Worm (Caenorhabditis elegans) whole organism, early embryonic: Measurements from ENCODE around the gene chil-12.
"Not testable (repeated sequence)": the region's sequence is repeated elsewhere in the genome, so short reads cannot be mapped to it uniquely, and the experiment has no call there.

Experiments
- B0310.2 ChIP-seq: sonication (generic microtip); optimal IDR thresholded peaks from 2 replicates; lab custom pipeline; 2016; ENCODE audit warnings: mild to moderate bottlenecking, missing genetic modification characterization, missing compliant biosample characterization
- F13C5.2 ChIP-seq: sonication (generic microtip); optimal IDR thresholded peaks from 2 replicates; lab custom pipeline; 2017; ENCODE audit warnings: mild to moderate bottlenecking, missing genetic modification characterization, inconsistent platforms, missing compliant biosample characterization
- aly-1 ChIP-seq: sonication (generic microtip); optimal IDR thresholded peaks from 2 replicates; lab custom pipeline; 2016; ENCODE audit warnings: missing genetic modification characterization, missing compliant biosample characterization
- ama-1 ChIP-seq: fragments of 150-350 bp; optimal IDR thresholded peaks from 2 replicates; lab custom pipeline; 2014
- ceh-13 ChIP-seq: fragments of 200-800 bp; sonication (Bioruptor generic); optimal IDR thresholded peaks from 2 replicates; lab custom pipeline; 2018; ENCODE audit warnings: mild to moderate bottlenecking, missing genetic modification characterization, missing compliant biosample characterization
- ceh-36 ChIP-seq: sonication (generic microtip); optimal IDR thresholded peaks from 2 replicates; lab custom pipeline; 2016; ENCODE audit warnings: missing genetic modification characterization, inconsistent platforms, missing compliant biosample characterization
- ets-7 ChIP-seq: sonication (generic microtip); optimal IDR thresholded peaks from 2 replicates; lab custom pipeline; 2016; ENCODE audit warnings: missing genotype, missing genetic modification characterization, missing compliant biosample characterization
- flt-1 ChIP-seq: fragments of 200-800 bp; sonication (Bioruptor generic); IDR thresholded peaks from 2 replicates; pipeline ENCODE4 v1.3.6; 2022; ENCODE audit warnings: missing genetic modification characterization, missing compliant biosample characterization
- hmbx-1 ChIP-seq: sonication (generic microtip); optimal IDR thresholded peaks from 2 replicates; lab custom pipeline; 2016; ENCODE audit warnings: mild to moderate bottlenecking, missing genetic modification characterization, missing compliant biosample characterization
- hmg-4 ChIP-seq: fragments of 200-800 bp; sonication (Bioruptor generic); optimal IDR thresholded peaks from 2 replicates; lab custom pipeline; 2018; ENCODE audit warnings: mild to moderate bottlenecking, missing genetic modification characterization, missing compliant biosample characterization
- hnd-1 ChIP-seq: sonication (generic microtip); optimal IDR thresholded peaks from 2 replicates; lab custom pipeline; 2016; ENCODE audit warnings: missing genetic modification characterization, missing compliant biosample characterization
- pes-1 ChIP-seq: fragments of 200-800 bp; sonication (Bioruptor generic); IDR thresholded peaks from 2 replicates; pipeline ENCODE4 v1.3.6; 2022; ENCODE audit warnings: missing genetic modification reagents, missing genetic modification characterization, missing compliant biosample characterization
- scrt-1 ChIP-seq: fragments of 200-800 bp; sonication (Bioruptor generic); IDR thresholded peaks from 2 replicates; pipeline ENCODE4 v1.3.6; 2022; ENCODE audit warnings: missing genetic modification characterization, missing compliant biosample characterization
- sea-1 ChIP-seq: fragments of 200-800 bp; sonication (Bioruptor generic); conservative IDR thresholded peaks from 2 replicates; pipeline ENCODE4 v1.3.6; 2022; ENCODE audit warnings: missing genetic modification characterization, missing compliant biosample characterization
- tbx-11 ChIP-seq: fragments of 200-800 bp; sonication (Bioruptor generic); IDR thresholded peaks from 2 replicates; pipeline ENCODE4 v1.3.6; 2022; ENCODE audit warnings: missing genetic modification characterization, missing compliant biosample characterization
- tbx-37 ChIP-seq: fragments of 200-800 bp; sonication (Bioruptor generic); conservative IDR thresholded peaks from 2 replicates; pipeline ENCODE4 v1.3.6; 2022; ENCODE audit warnings: missing genetic modification reagents, missing genetic modification characterization, missing compliant biosample characterization
- tra-4 ChIP-seq: sonication (generic microtip); optimal IDR thresholded peaks from 2 replicates; lab custom pipeline; 2017; ENCODE audit warnings: missing genetic modification characterization, missing compliant biosample characterization

chil-12 gene

ce11 chrV:15211869-15212268 is 29.5 kb upstream of the chil-12 start, which contains the start of gene sri-24:
Gene sri-24 (plus strand): TSS chrV:15212169.
- TF ChIP-seq tbx-11; aly-1 (tag; lab: Kevin White, UChicago); tra-4: not testable (repeated sequence)

- TF ChIP-seq tbx-37 (GFP tag; lab: Robert Waterston, UW); sea-1 (GFP tag; lab: Robert Waterston, UW); F13C5.2: not testable (repeated sequence)
These were observed 26.2 kb upstream of the chil-12 start, which contains the start of gene sri-26 for ce11 chrV:15215175-15215574. Gene sri-26 (plus strand): TSS chrV:15215475.

DNA sequence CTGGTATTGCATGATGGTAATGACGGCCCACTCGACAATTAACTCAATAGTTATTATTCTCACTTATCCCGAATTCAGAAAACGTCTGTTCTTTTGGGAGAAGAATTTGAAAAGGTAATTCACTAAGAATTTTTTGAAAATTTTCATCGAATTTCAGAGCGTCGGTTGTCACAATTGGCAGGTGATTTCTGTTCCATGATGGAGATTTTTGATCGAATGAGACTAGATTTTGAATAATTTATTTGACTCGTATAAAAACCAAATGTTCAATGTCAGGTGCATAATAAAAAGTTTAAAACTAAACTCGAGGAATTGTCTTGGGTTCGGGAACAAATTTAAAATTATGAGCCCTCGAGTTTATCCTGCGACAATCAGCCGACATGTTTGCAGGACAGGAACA is 24.7 kb upstream of the chil-12 start, which contains the start of gene sri-25:
sri-25 (plus strand) TSS at position 301 of the 400 bp plus-strand sequence.
- TF ChIP-seq ceh-13 (GFP tag; lab: Kevin White, UChicago) (no peak), F13C5.2 (no peak), tra-4 (no peak)

ce11 chrV:15221330-15221729 is 20.0 kb upstream of the chil-12 start, which contains the start of gene irld-25:
Gene irld-25 (plus strand): TSS chrV:15221630.
- TF ChIP-seq hmbx-1 (tag; lab: Kevin White, UChicago), result no peak
- TF ChIP-seq tbx-37 (GFP tag; lab: Robert Waterston, UW), result no peak
- TF ChIP-seq ets-7 (tag; lab: Kevin White, UChicago), result no peak
- no peak for TF ChIP-seq flt-1 (GFP tag; lab: Robert Waterston, UW)
- TF ChIP-seq scrt-1, result no peak
- no peak for TF ChIP-seq F13C5.2
- no peak for TF ChIP-seq hnd-1 (tag; lab: Kevin White, UChicago)
- TF ChIP-seq hmg-4 (GFP tag; lab: Kevin White, UChicago), result no peak
- no peak for TF ChIP-seq ceh-36 (tag; lab: Kevin White, UChicago)
- no peak for TF ChIP-seq ama-1 (lab: Kevin White, UChicago)
- no peak for TF ChIP-seq sea-1 (GFP tag; lab: Robert Waterston, UW)
- no peak for TF ChIP-seq tra-4
- TF ChIP-seq B0310.2 (tag; lab: Kevin White, UChicago), result no peak
- TF ChIP-seq aly-1 (tag; lab: Kevin White, UChicago), result no peak
- no peak for TF ChIP-seq pes-1 (GFP tag; lab: Robert Waterston, UW)
- TF ChIP-seq ceh-13 (GFP tag; lab: Kevin White, UChicago), result no peak
- no peak for TF ChIP-seq tbx-11

DNA sequence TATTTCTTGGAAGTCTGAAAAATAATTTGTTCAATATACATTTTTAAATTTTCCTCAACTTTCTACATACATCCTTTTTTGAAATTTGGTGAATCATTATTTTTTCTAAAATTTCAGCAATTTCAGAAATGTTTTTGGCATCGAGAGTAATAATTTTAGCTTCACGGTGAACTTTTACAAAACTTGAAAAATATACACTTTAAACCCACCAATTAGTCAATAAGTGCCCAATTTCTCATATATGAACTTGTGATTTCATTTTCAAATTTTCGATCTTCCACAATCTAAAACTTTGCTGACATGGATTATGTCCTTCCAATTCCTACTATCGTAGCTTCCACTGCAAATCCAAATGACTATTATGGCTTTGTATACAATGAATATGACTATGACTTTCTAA is 17.7 kb upstream of the chil-12 start, which contains the start of gene srw-24:
srw-24 (plus strand) TSS at position 301 of the 400 bp plus-strand sequence.
- TF ChIP-seq scrt-1 (no peak), ceh-13 (GFP tag; lab: Kevin White, UChicago) (no peak)

- TF ChIP-seq tra-4 (no peak), tbx-11 (no peak), hnd-1 (tag; lab: Kevin White, UChicago) (no peak), scrt-1 (no peak), ets-7 (tag; lab: Kevin White, UChicago) (no peak), hmg-4 (GFP tag; lab: Kevin White, UChicago) (no peak), hmbx-1 (tag; lab: Kevin White, UChicago) (no peak), flt-1 (GFP tag; lab: Robert Waterston, UW) (no peak), pes-1 (GFP tag; lab: Robert Waterston, UW) (no peak), ama-1 (lab: Kevin White, UChicago) (no peak), tbx-37 (GFP tag; lab: Robert Waterston, UW) (no peak)
These were observed 15.7 kb upstream of the chil-12 start, which contains the start of gene srw-14 for ce11 chrV:15225650-15226049. Gene srw-14 (plus strand): TSS chrV:15225950.

- no peak for TF ChIP-seq tra-4
- no peak for TF ChIP-seq ceh-13 (GFP tag; lab: Kevin White, UChicago)
- no peak for TF ChIP-seq ets-7 (tag; lab: Kevin White, UChicago)
- TF ChIP-seq hmg-4 (GFP tag; lab: Kevin White, UChicago), result no peak
- no peak for TF ChIP-seq sea-1 (GFP tag; lab: Robert Waterston, UW)
- TF ChIP-seq tbx-37 (GFP tag; lab: Robert Waterston, UW), result no peak
- no peak for TF ChIP-seq ceh-36 (tag; lab: Kevin White, UChicago)
- TF ChIP-seq ama-1 (lab: Kevin White, UChicago), result no peak
- TF ChIP-seq tbx-11, result no peak
- no peak for TF ChIP-seq F13C5.2
- TF ChIP-seq hmbx-1 (tag; lab: Kevin White, UChicago), result no peak
- no peak for TF ChIP-seq scrt-1
- TF ChIP-seq aly-1 (tag; lab: Kevin White, UChicago), result no peak
- TF ChIP-seq pes-1 (GFP tag; lab: Robert Waterston, UW), result no peak
- TF ChIP-seq B0310.2 (tag; lab: Kevin White, UChicago), result no peak
- TF ChIP-seq flt-1 (GFP tag; lab: Robert Waterston, UW), result no peak
These were observed 15.2 kb upstream of the chil-12 start for ce11 chrV:15226206-15226605.

DNA sequence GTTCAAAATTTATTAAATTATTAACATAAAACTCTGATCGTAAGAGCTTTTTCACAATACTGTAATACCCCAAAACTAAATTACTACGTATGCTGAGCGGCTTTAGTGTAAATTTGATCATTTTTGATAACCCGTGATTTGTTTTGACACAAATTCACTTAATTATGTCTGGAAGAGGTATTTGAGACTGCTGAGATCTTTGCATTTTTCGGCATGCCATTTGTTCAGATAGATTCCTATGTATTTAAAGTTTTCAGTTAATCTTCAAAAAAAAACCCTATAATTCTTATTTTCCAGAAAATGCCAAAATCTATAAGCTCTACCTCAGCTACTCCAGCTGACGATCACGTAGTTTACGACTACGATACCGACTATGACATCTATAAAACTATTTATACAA is 11.1 kb upstream of the chil-12 start, which contains the start of gene srw-15:
srw-15 (plus strand) TSS at position 301 of the 400 bp plus-strand sequence.
- TF ChIP-seq ama-1 (lab: Kevin White, UChicago) (no peak), tbx-11 (no peak), tra-4 (no peak), F13C5.2 (no peak), sea-1 (GFP tag; lab: Robert Waterston, UW) (no peak), hnd-1 (tag; lab: Kevin White, UChicago) (no peak), aly-1 (tag; lab: Kevin White, UChicago) (no peak), ceh-36 (tag; lab: Kevin White, UChicago) (no peak), pes-1 (GFP tag; lab: Robert Waterston, UW) (no peak), hmg-4 (GFP tag; lab: Kevin White, UChicago) (no peak), tbx-37 (GFP tag; lab: Robert Waterston, UW) (no peak), ceh-13 (GFP tag; lab: Kevin White, UChicago) (no peak), hmbx-1 (tag; lab: Kevin White, UChicago) (no peak), B0310.2 (tag; lab: Kevin White, UChicago) (no peak), ets-7 (tag; lab: Kevin White, UChicago) (no peak), flt-1 (GFP tag; lab: Robert Waterston, UW) (no peak), scrt-1 (no peak)
